Worm (Caenorhabditis elegans) whole organism, late embryonic: ENCODE measurements around the gene chil-9.

Source experiments
- K02D7.2 ChIP-seq: sonication (generic microtip); optimal IDR thresholded peaks from 2 replicates; lab custom pipeline; 2017; ENCODE audit warnings: mild to moderate bottlenecking, missing genetic modification characterization, missing compliant biosample characterization
- ceh-2 ChIP-seq: sonication (generic microtip); optimal IDR thresholded peaks from 2 replicates; lab custom pipeline; 2016; ENCODE audit warnings: missing genotype, missing genetic modification characterization, missing compliant biosample characterization
- ets-4 ChIP-seq: sonication (generic microtip); optimal IDR thresholded peaks from 2 replicates; lab custom pipeline; 2016; ENCODE audit warnings: missing genetic modification characterization, missing compliant biosample characterization
- fkh-10 ChIP-seq: fragments of 150-350 bp; optimal IDR thresholded peaks from 2 replicates; lab custom pipeline; 2014; ENCODE audit warnings: missing biosample characterization, missing genetic modification reagents, missing genetic modification characterization
- hlh-13 ChIP-seq: fragments of 200-800 bp; sonication (Bioruptor generic); optimal IDR thresholded peaks from 2 replicates; lab custom pipeline; 2018; ENCODE audit warnings: mild to moderate bottlenecking, missing genetic modification characterization, missing compliant biosample characterization
- lin-11 ChIP-seq: fragments of 200-800 bp; sonication (Bioruptor generic); optimal IDR thresholded peaks from 2 replicates; lab custom pipeline; 2018; ENCODE audit warnings: mild to moderate bottlenecking, missing genetic modification characterization, missing compliant biosample characterization
- madf-2 ChIP-seq: sonication (generic microtip); optimal IDR thresholded peaks from 2 replicates; lab custom pipeline; 2017; ENCODE audit warnings: missing genetic modification characterization, missing compliant biosample characterization
- pha-2 ChIP-seq: sonication (generic microtip); optimal IDR thresholded peaks from 2 replicates; lab custom pipeline; 2017; ENCODE audit warnings: mild to moderate bottlenecking, missing genetic modification characterization, missing compliant biosample characterization
- syd-9 ChIP-seq: sonication (generic microtip); optimal IDR thresholded peaks from 2 replicates; lab custom pipeline; 2016; ENCODE audit warnings: mild to moderate bottlenecking, missing genetic modification characterization, moderate library complexity, missing compliant biosample characterization
- tbx-2 ChIP-seq: sonication (generic microtip); optimal IDR thresholded peaks from 2 replicates; lab custom pipeline; 2016; ENCODE audit warnings: missing genetic modification characterization, missing compliant biosample characterization
- unc-3 ChIP-seq, 2 experiments: fragments of 200-800 bp in 1 of 2; sonication (Bioruptor generic) in 1 of 2; sonication (generic microtip) in 1 of 2; conservative IDR thresholded peaks in 1 of 2; optimal IDR thresholded peaks in 1 of 2; 2 replicates each; pipeline versions ENCODE4 v1.3.6 to Lab custom; 2016 to 2022; ENCODE audit warnings: missing compliant biosample characterization in 2 of 2, missing genetic modification characterization in 2 of 2, missing genetic modification reagents in 1 of 2
- unc-55 ChIP-seq: sonication (generic microtip); optimal IDR thresholded peaks from 2 replicates; lab custom pipeline; 2017; ENCODE audit warnings: missing biosample characterization, missing genetic modification reagents, missing genetic modification characterization

- TF ChIP-seq hlh-13 (GFP tag; lab: Kevin White, UChicago) (no peak), lin-11 (no peak), fkh-10 (GFP tag; lab: Kevin White, UChicago) (no peak), ceh-2 (tag; lab: Kevin White, UChicago) (no peak), ets-4 (no peak), syd-9 (tag; lab: Kevin White, UChicago) (no peak), pha-2 (tag; lab: Kevin White, UChicago) (no peak), unc-55 (GFP tag; lab: Kevin White, UChicago) (no peak), K02D7.2 (tag; lab: Kevin White, UChicago) (no peak), madf-2 (tag; lab: Kevin White, UChicago) (no peak), tbx-2 (no peak), unc-3 (GFP tag; conservative IDR thresholded peaks at IDR 0.05; lab: Robert Waterston, UW) (no peak), unc-3 (tag; optimal IDR thresholded peaks at IDR 0.05; lab: Kevin White, UChicago) (no peak)
Measured at ce11 chrII:9855620-9856019, 10.5 kb upstream of the chil-9 start, which contains the start of gene chil-4.
